Fruit fly (Drosophila melanogaster): ENCODE data around the gene CG5800.

The CG5800 gene

dm6 chrX:17636001-17636400, at the start of gene CG5800, which contains the start of gene CG8289:
Gene CG5800 (plus strand): TSS chrX:17636281.
Gene CG8289 (minus strand): TSS chrX:17636044.
- TF ChIP-seq Rel (GFP tag; optimal IDR thresholded peaks at IDR 0.05) (no peak), Rel (tag; optimal IDR thresholded peaks at IDR 0.05) (peak; percentile 69), rgr (GFP tag; optimal IDR thresholded peaks at IDR 0.05) (no peak), woc (GFP tag; optimal IDR thresholded peaks at IDR 0.05) (no peak), HLH106 (tag; optimal IDR thresholded peaks at IDR 0.05) (peak; percentile 43)

dm6 chrX:17588134-17588533, 47.9 kb upstream of the CG5800 start:
- peak; percentile 10 for TF ChIP-seq psq (GFP tag; optimal IDR thresholded peaks at IDR 0.05)
- TF ChIP-seq ey (GFP tag; optimal IDR thresholded peaks at IDR 0.05), result peak; percentile 19
- peak; percentile 11 for TF ChIP-seq rgr (GFP tag; optimal IDR thresholded peaks at IDR 0.05)
- no peak for TF ChIP-seq N (GFP tag; optimal IDR thresholded peaks at IDR 0.05)

dm6 chrX:17588565-17588964, 47.5 kb upstream of the CG5800 start, which contains the start of gene CG12992:
Gene CG12992 (plus strand): TSS chrX:17588865.
- TF ChIP-seq sage (GFP tag; optimal IDR thresholded peaks at IDR 0.05), result no peak
- no peak for TF ChIP-seq CG9705 (GFP tag; optimal IDR thresholded peaks at IDR 0.05)
- TF ChIP-seq Abd-B (GFP tag; optimal IDR thresholded peaks at IDR 0.05), result no peak
- TF ChIP-seq Dfd (GFP tag; optimal IDR thresholded peaks at IDR 0.05), result no peak
- TF ChIP-seq N (GFP tag; optimal IDR thresholded peaks at IDR 0.05), result no peak
- no peak for TF ChIP-seq tai (GFP tag; optimal IDR thresholded peaks at IDR 0.05)
- no peak for TF ChIP-seq brk (GFP tag; optimal IDR thresholded peaks at IDR 0.05)
- no peak for TF ChIP-seq dl (GFP tag; optimal IDR thresholded peaks at IDR 0.05; ENCODE audit: insufficient read depth in 1 of 2, partially characterized antibody in 2 of 2)
- TF ChIP-seq Mio (GFP tag; optimal IDR thresholded peaks at IDR 0.05), result no peak
- TF ChIP-seq Sp1 (GFP tag; optimal IDR thresholded peaks at IDR 0.05), result no peak
- TF ChIP-seq ey (GFP tag; optimal IDR thresholded peaks at IDR 0.05), result no peak
- no peak for TF ChIP-seq jim (GFP tag; optimal IDR thresholded peaks at IDR 0.05)
- TF ChIP-seq HLH106 (tag; optimal IDR thresholded peaks at IDR 0.05), result no peak
- no peak for TF ChIP-seq psq (GFP tag; optimal IDR thresholded peaks at IDR 0.05)

dm6 chrX:17594745-17595144, 41.3 kb upstream of the CG5800 start:
- TF ChIP-seq Dif (GFP tag; optimal IDR thresholded peaks at IDR 0.05; ENCODE audit: partially characterized antibody) (no peak), Jra (GFP tag; optimal IDR thresholded peaks at IDR 0.05) (no peak), Hr78 (GFP tag; optimal IDR thresholded peaks at IDR 0.05) (no peak), Hr83 (GFP tag; optimal IDR thresholded peaks at IDR 0.05; ENCODE audit: poor library complexity, severe bottlenecking) (no peak), Myc (optimal IDR thresholded peaks at IDR 0.05) (no peak), usp (GFP tag; optimal IDR thresholded peaks at IDR 0.05) (no peak), dmrt93B (GFP tag; optimal IDR thresholded peaks at IDR 0.05) (no peak), CG9705 (GFP tag; optimal IDR thresholded peaks at IDR 0.05) (no peak), tai (GFP tag; optimal IDR thresholded peaks at IDR 0.05) (no peak), Rel (GFP tag; optimal IDR thresholded peaks at IDR 0.05) (no peak), Rel (tag; optimal IDR thresholded peaks at IDR 0.05) (no peak), sage (GFP tag; optimal IDR thresholded peaks at IDR 0.05) (no peak), ey (GFP tag; optimal IDR thresholded peaks at IDR 0.05) (no peak), h (GFP tag; optimal IDR thresholded peaks at IDR 0.05) (no peak)

- TF ChIP-seq ey (GFP tag; optimal IDR thresholded peaks at IDR 0.05) (peak; percentile 82), woc (GFP tag; optimal IDR thresholded peaks at IDR 0.05) (peak; percentile 69), N (GFP tag; optimal IDR thresholded peaks at IDR 0.05) (no peak), Hnf4 (GFP tag; optimal IDR thresholded peaks at IDR 0.05) (peak; percentile 82), pan (optimal IDR thresholded peaks at IDR 0.05) (peak; percentile 41), Myc (optimal IDR thresholded peaks at IDR 0.05) (no peak), brk (GFP tag; optimal IDR thresholded peaks at IDR 0.05) (peak; percentile 74), h (GFP tag; optimal IDR thresholded peaks at IDR 0.05) (peak; percentile 92), fru (GFP tag; optimal IDR thresholded peaks at IDR 0.05) (peak; percentile 81), dmrt93B (GFP tag; optimal IDR thresholded peaks at IDR 0.05) (peak; percentile 73), Hr83 (GFP tag; optimal IDR thresholded peaks at IDR 0.05; ENCODE audit: poor library complexity, severe bottlenecking) (peak; percentile 32), Mio (GFP tag; optimal IDR thresholded peaks at IDR 0.05) (no peak), Dfd (GFP tag; optimal IDR thresholded peaks at IDR 0.05) (no peak), rgr (GFP tag; optimal IDR thresholded peaks at IDR 0.05) (peak; percentile 86), tai (GFP tag; optimal IDR thresholded peaks at IDR 0.05) (no peak), lola (GFP tag; optimal IDR thresholded peaks at IDR 0.05) (no peak), CrebA (GFP tag; optimal IDR thresholded peaks at IDR 0.05; ENCODE audit: borderline replicate concordance) (no peak), dsf (GFP tag; optimal IDR thresholded peaks at IDR 0.05; ENCODE audit: borderline replicate concordance) (peak; percentile 49), Vsx2 (GFP tag; optimal IDR thresholded peaks at IDR 0.05; ENCODE audit: partially characterized antibody) (no peak), Rel (GFP tag; optimal IDR thresholded peaks at IDR 0.05) (peak; percentile 55), Rel (tag; optimal IDR thresholded peaks at IDR 0.05) (peak; percentile 30), sv (GFP tag; optimal IDR thresholded peaks at IDR 0.05) (peak; percentile 76), Sp1 (GFP tag; optimal IDR thresholded peaks at IDR 0.05) (peak; percentile 80), psq (GFP tag; optimal IDR thresholded peaks at IDR 0.05) (peak; percentile 80), CG9705 (GFP tag; optimal IDR thresholded peaks at IDR 0.05) (no peak), OdsH (GFP tag; optimal IDR thresholded peaks at IDR 0.05) (peak; percentile 87), Jra (GFP tag; optimal IDR thresholded peaks at IDR 0.05) (peak; percentile 64), Hr78 (GFP tag; optimal IDR thresholded peaks at IDR 0.05) (no peak), dl (GFP tag; optimal IDR thresholded peaks at IDR 0.05; ENCODE audit: insufficient read depth in 1 of 2, partially characterized antibody in 2 of 2) (no peak), HLH106 (tag; optimal IDR thresholded peaks at IDR 0.05) (peak; percentile 85), CG32264 (GFP tag; optimal IDR thresholded peaks at IDR 0.05) (peak; percentile 14), foxo (GFP tag; optimal IDR thresholded peaks at IDR 0.05) (peak in 1 of 2 experiments; percentile 88), jim (GFP tag; optimal IDR thresholded peaks at IDR 0.05) (no peak), br (GFP tag; optimal IDR thresholded peaks at IDR 0.05) (peak; percentile 83)
Observed at dm6 chrX:17595822-17596221, 40.3 kb upstream of the CG5800 start.

Measured in whole organism, wandering third instar larva.